Worm (Caenorhabditis elegans) whole organism, L4 larva: ENCODE data around the gene Y41C4A.11.
A peak's percentile ranks its signal among the peaks of the same experiment; 100 is the strongest.

Source experiments
- F10B5.3 ChIP-seq: sonication (generic microtip); optimal IDR thresholded peaks from 2 replicates; lab custom pipeline; 2016; ENCODE audit warnings: mild to moderate bottlenecking, missing genetic modification characterization, missing compliant biosample characterization
- F26F4.8 ChIP-seq: fragments of 200-800 bp; sonication (Bioruptor generic); conservative IDR thresholded peaks from 2 replicates; pipeline ENCODE4 v1.3.6; 2022; ENCODE audit warnings: missing genetic modification characterization, missing compliant biosample characterization
- F37D6.2 ChIP-seq: sonication (generic microtip); optimal IDR thresholded peaks from 2 replicates; lab custom pipeline; 2016; ENCODE audit warnings: mild to moderate bottlenecking, missing genetic modification characterization, missing compliant biosample characterization
- T20F7.1 ChIP-seq: fragments of 200-800 bp; sonication (Bioruptor generic); optimal IDR thresholded peaks from 2 replicates; lab custom pipeline; 2018; ENCODE audit warnings: mild to moderate bottlenecking, missing genetic modification characterization, missing compliant biosample characterization
- Y5F2A.4 ChIP-seq: fragments of 200-800 bp; sonication (Bioruptor generic); optimal IDR thresholded peaks from 2 replicates; lab custom pipeline; 2018; ENCODE audit warnings: mild to moderate bottlenecking, missing genetic modification characterization, missing compliant biosample characterization
- ZK337.2 ChIP-seq: fragments of 200-800 bp; sonication (Bioruptor generic); IDR thresholded peaks from 2 replicates; pipeline ENCODE4 v1.3.6; 2022; ENCODE audit warnings: missing genetic modification reagents, missing genetic modification characterization, missing compliant biosample characterization
- ZK546.5 ChIP-seq, 2 experiments: sonication (generic microtip); optimal IDR thresholded peaks; 2 replicates each; lab custom pipeline; 2017; ENCODE audit warnings: missing biosample characterization in 2 of 2, missing genetic modification characterization in 2 of 2
- aha-1 ChIP-seq: fragments of 150-350 bp; peaks from one replicate; lab custom pipeline; 2014; ENCODE audit warnings: missing biosample characterization, missing genetic modification characterization
- arid-1 ChIP-seq: fragments of 200-800 bp; sonication (Bioruptor generic); conservative IDR thresholded peaks from 2 replicates; pipeline ENCODE4 v1.3.6; 2022; ENCODE audit warnings: missing genetic modification reagents, missing genetic modification characterization, missing compliant biosample characterization
- ceh-28 ChIP-seq: fragments of 150-350 bp; optimal IDR thresholded peaks from 2 replicates; lab custom pipeline; 2014; ENCODE audit warnings: missing biosample characterization, missing genetic modification reagents, missing genetic modification characterization
- ceh-32 ChIP-seq: sonication (generic microtip); optimal IDR thresholded peaks from 2 replicates; lab custom pipeline; 2016; ENCODE audit warnings: mild to moderate bottlenecking, missing genetic modification characterization, missing compliant biosample characterization; ENCODE audit not compliant: poor library complexity
- ceh-44 ChIP-seq: fragments of 200-800 bp; sonication (Bioruptor generic); IDR thresholded peaks from 2 replicates; pipeline ENCODE4 v1.3.6; 2022; ENCODE audit warnings: missing genetic modification reagents, missing genetic modification characterization, missing compliant biosample characterization
- ceh-82 ChIP-seq: sonication (generic microtip); optimal IDR thresholded peaks from 2 replicates; lab custom pipeline; 2017; ENCODE audit warnings: missing biosample characterization, missing genetic modification characterization
- ctbp-1 ChIP-seq: fragments of 200-800 bp; sonication (Bioruptor generic); IDR thresholded peaks from 2 replicates; pipeline ENCODE4 v1.3.6; 2022; ENCODE audit warnings: missing genetic modification reagents, missing genetic modification characterization, missing compliant biosample characterization
- daf-16 ChIP-seq, 3 experiments: sonication (generic microtip); optimal IDR thresholded peaks; 2 replicates each; lab custom pipeline; 2016 to 2017; ENCODE audit warnings: missing genetic modification characterization in 3 of 3, missing genetic modification reagents in 3 of 3, mild to moderate bottlenecking in 2 of 3, missing compliant biosample characterization in 2 of 3, missing biosample characterization in 1 of 3, moderate library complexity in 1 of 3
- daf-19 ChIP-seq: fragments of 200-800 bp; sonication (Bioruptor generic); conservative IDR thresholded peaks from 2 replicates; pipeline ENCODE4 v1.3.6; 2022; ENCODE audit warnings: missing genetic modification characterization, missing compliant biosample characterization
- daf-8 ChIP-seq: fragments of 200-800 bp; sonication (Bioruptor generic); IDR thresholded peaks from 2 replicates; pipeline ENCODE4 v1.3.6; 2022; ENCODE audit warnings: missing genetic modification characterization, missing compliant biosample characterization
- dmd-6 ChIP-seq: fragments of 200-800 bp; sonication (Bioruptor generic); IDR thresholded peaks from 2 replicates; pipeline ENCODE4 v1.3.6; 2022; ENCODE audit warnings: missing genetic modification reagents, missing genetic modification characterization, missing compliant biosample characterization
- dpl-1 ChIP-seq: fragments of 150-350 bp; optimal IDR thresholded peaks from 2 replicates; lab custom pipeline; 2014; ENCODE audit warnings: missing biosample characterization, missing genetic modification reagents, missing genetic modification characterization
- egl-27 ChIP-seq: sonication (generic microtip); optimal IDR thresholded peaks from 3 replicates; lab custom pipeline; 2017; ENCODE audit warnings: missing biosample characterization, missing genetic modification reagents, missing genetic modification characterization
- gei-8 ChIP-seq: fragments of 200-800 bp; sonication (Bioruptor generic); optimal IDR thresholded peaks from 2 replicates; lab custom pipeline; 2018; ENCODE audit warnings: mild to moderate bottlenecking, missing genetic modification characterization, missing compliant biosample characterization
- hif-1 ChIP-seq, 2 experiments: sonication (generic microtip); optimal IDR thresholded peaks; 2 replicates each; lab custom pipeline; 2016 to 2017; ENCODE audit warnings: missing compliant biosample characterization in 2 of 2, missing genetic modification characterization in 2 of 2, missing genetic modification reagents in 2 of 2, missing genotype in 2 of 2, mild to moderate bottlenecking in 1 of 2
- hlh-11 ChIP-seq: fragments of 200-800 bp; sonication (Bioruptor generic); optimal IDR thresholded peaks from 2 replicates; lab custom pipeline; 2018; ENCODE audit warnings: mild to moderate bottlenecking, missing genetic modification characterization, missing compliant biosample characterization
- lim-7 ChIP-seq: fragments of 200-800 bp; sonication (Bioruptor generic); IDR thresholded peaks from 2 replicates; pipeline ENCODE4 v1.3.6; 2022; ENCODE audit warnings: missing genetic modification characterization, missing compliant biosample characterization
- lin-13 ChIP-seq: fragments of 150-350 bp; optimal IDR thresholded peaks from 2 replicates; lab custom pipeline; 2014; ENCODE audit warnings: missing biosample characterization, missing genetic modification reagents, missing genetic modification characterization
- lin-29 ChIP-seq: fragments of 200-800 bp; sonication (Bioruptor generic); IDR thresholded peaks from 2 replicates; pipeline ENCODE4 v1.3.6; 2022; ENCODE audit warnings: missing genetic modification reagents, missing genetic modification characterization, missing compliant biosample characterization
- lin-38 ChIP-seq: fragments of 200-800 bp; sonication (Bioruptor generic); IDR thresholded peaks from 2 replicates; pipeline ENCODE4 v1.3.6; 2022; ENCODE audit warnings: missing genetic modification reagents, missing genetic modification characterization, missing compliant biosample characterization
- madf-5 ChIP-seq, 2 experiments: fragments of 200-800 bp; sonication (Bioruptor generic); IDR thresholded peaks; 2 replicates each; pipeline ENCODE4 v1.3.6; 2022; ENCODE audit warnings: missing compliant biosample characterization in 2 of 2, missing genetic modification characterization in 2 of 2
- mdl-1 ChIP-seq, 2 experiments: fragments of 150-350 bp in 1 of 2; sonication (generic microtip) in 1 of 2; optimal IDR thresholded peaks; 2 replicates each; lab custom pipeline; 2014 to 2017; ENCODE audit warnings: missing biosample characterization in 2 of 2, missing genetic modification characterization in 2 of 2
- mep-1 ChIP-seq: fragments of 150-350 bp; sonication (generic microtip); optimal IDR thresholded peaks from 3 replicates; lab custom pipeline; 2014; ENCODE audit warnings: missing biosample characterization, missing genetic modification characterization
- mxl-3 ChIP-seq: fragments of 200-800 bp; sonication (Bioruptor generic); optimal IDR thresholded peaks from 2 replicates; lab custom pipeline; 2018; ENCODE audit warnings: mild to moderate bottlenecking, missing genetic modification characterization, missing compliant biosample characterization
- nhr-10 ChIP-seq: fragments of 150-350 bp; optimal IDR thresholded peaks from 2 replicates; lab custom pipeline; 2014; ENCODE audit warnings: missing biosample characterization, missing genetic modification characterization
- nhr-102 ChIP-seq: sonication (generic microtip); optimal IDR thresholded peaks from 2 replicates; lab custom pipeline; 2016; ENCODE audit warnings: mild to moderate bottlenecking, missing genetic modification characterization, moderate library complexity, missing compliant biosample characterization
- nhr-11 ChIP-seq: fragments of 150-350 bp; optimal IDR thresholded peaks from 2 replicates; lab custom pipeline; 2014; ENCODE audit warnings: missing biosample characterization, missing genetic modification characterization
- nhr-41 ChIP-seq: fragments of 200-800 bp; sonication (Bioruptor generic); IDR thresholded peaks from 2 replicates; pipeline ENCODE4 v1.3.6; 2022; ENCODE audit warnings: missing genetic modification reagents, missing genetic modification characterization, missing compliant biosample characterization
- nhr-42 ChIP-seq: fragments of 200-800 bp; sonication (Bioruptor generic); IDR thresholded peaks from 2 replicates; pipeline ENCODE4 v1.3.6; 2022; ENCODE audit warnings: missing genetic modification characterization, missing compliant biosample characterization
- nhr-6 ChIP-seq: fragments of 150-350 bp; optimal IDR thresholded peaks from 2 replicates; lab custom pipeline; 2014; ENCODE audit warnings: missing biosample characterization, missing genetic modification characterization
- nhr-76 ChIP-seq: fragments of 150-350 bp; optimal IDR thresholded peaks from 2 replicates; lab custom pipeline; 2014; ENCODE audit warnings: missing biosample characterization, missing genetic modification characterization
- nhr-77 ChIP-seq: fragments of 150-350 bp; optimal IDR thresholded peaks from 2 replicates; lab custom pipeline; 2014; ENCODE audit warnings: missing biosample characterization, missing genetic modification characterization
- pha-4 ChIP-seq, 2 experiments: fragments of 150-350 bp in 1 of 2; fragments of 200-800 bp in 1 of 2; sonication (Bioruptor generic) in 1 of 2; IDR thresholded peaks in 1 of 2; optimal IDR thresholded peaks in 1 of 2; 2 replicates each; pipeline versions ENCODE4 v1.3.6 to Lab custom; 2014 to 2022; ENCODE audit warnings: missing genetic modification characterization in 2 of 2, missing genetic modification reagents in 2 of 2, missing biosample characterization in 1 of 2, missing compliant biosample characterization in 1 of 2
- php-3 ChIP-seq: fragments of 200-800 bp; sonication (Bioruptor generic); IDR thresholded peaks from 2 replicates; pipeline ENCODE4 v1.3.6; 2022; ENCODE audit warnings: missing genetic modification reagents, missing genetic modification characterization, missing compliant biosample characterization
- saeg-2 ChIP-seq: fragments of 200-800 bp; sonication (Bioruptor generic); IDR thresholded peaks from 2 replicates; pipeline ENCODE4 v1.3.6; 2022; ENCODE audit warnings: missing genetic modification reagents, missing genetic modification characterization, missing compliant biosample characterization
- skn-1 ChIP-seq: fragments of 150-350 bp; optimal IDR thresholded peaks from 2 replicates; lab custom pipeline; 2014; ENCODE audit warnings: missing biosample characterization, missing genetic modification characterization
- unc-130 ChIP-seq: sonication (generic microtip); optimal IDR thresholded peaks from 2 replicates; lab custom pipeline; 2016; ENCODE audit warnings: missing genetic modification reagents, missing genetic modification characterization, missing compliant biosample characterization
- unc-39 ChIP-seq: sonication (generic microtip); optimal IDR thresholded peaks from 2 replicates; lab custom pipeline; 2017; ENCODE audit warnings: missing biosample characterization, missing genetic modification characterization
- unc-62 ChIP-seq, 3 experiments: fragments of 150-350 bp in 1 of 3; sonication (generic microtip); optimal IDR thresholded peaks in 2 of 3; peaks in 1 of 3; 1 replicate in 1 of 3; 2 replicates in 2 of 3; lab custom pipeline; 2014 to 2017; ENCODE audit warnings: missing biosample characterization in 3 of 3, missing genetic modification characterization in 3 of 3, missing genetic modification reagents in 3 of 3, missing genotype in 1 of 3
- zag-1 ChIP-seq: fragments of 150-350 bp; optimal IDR thresholded peaks from 2 replicates; lab custom pipeline; 2014; ENCODE audit warnings: missing biosample characterization, missing genetic modification characterization
- zfp-2 ChIP-seq: sonication (generic microtip); optimal IDR thresholded peaks from 2 replicates; lab custom pipeline; 2016; ENCODE audit warnings: mild to moderate bottlenecking, missing genetic modification characterization, missing compliant biosample characterization
- zip-2 ChIP-seq: fragments of 150-350 bp; optimal IDR thresholded peaks from 2 replicates; lab custom pipeline; 2014; ENCODE audit warnings: missing biosample characterization, missing genetic modification characterization
- ztf-11 ChIP-seq: fragments of 150-350 bp; optimal IDR thresholded peaks from 2 replicates; lab custom pipeline; 2014; ENCODE audit warnings: missing biosample characterization, missing genetic modification characterization
- ztf-7 ChIP-seq: fragments of 150-350 bp; optimal IDR thresholded peaks from 2 replicates; lab custom pipeline; 2014; ENCODE audit warnings: missing biosample characterization, missing genetic modification characterization

The Y41C4A.11 gene

ce11 chrIII:11684770-11685169, 34.9 kb upstream of the Y41C4A.11 start:
- TF ChIP-seq F37D6.2 (no peak), mep-1 (peak; percentile 15), nhr-102 (peak; percentile 9), daf-19 (GFP tag; lab: Robert Waterston, UW) (no peak), daf-16 (GFP tag; optimal IDR thresholded peaks at IDR 0.05; lab: Kevin White, UChicago) (no peak), daf-16 (tag; optimal IDR thresholded peaks at IDR 0.05; lab: Kevin White, UChicago) (peak; percentile 92), ZK337.2 (no peak), unc-62 (GFP tag; optimal IDR thresholded peaks at IDR 0.05 in 1 of 2; lab: Kevin White, UChicago) (no peak), unc-62 (tag; optimal IDR thresholded peaks at IDR 0.05; lab: Kevin White, UChicago) (no peak), hlh-11 (tag; lab: Kevin White, UChicago) (peak; percentile 85), unc-130 (no peak), php-3 (0 out of 2 replicates have a peak, but pooled peaks have one; percentile 40), zag-1 (tag; lab: Kevin White, UChicago) (no peak), gei-8 (GFP tag; lab: Kevin White, UChicago) (no peak), F26F4.8 (no peak), zip-2 (tag; lab: Kevin White, UChicago) (no peak), ceh-82 (tag; lab: Kevin White, UChicago) (no peak), nhr-42 (GFP tag; lab: Robert Waterston, UW) (no peak), arid-1 (GFP tag; lab: Robert Waterston, UW) (no peak), Y5F2A.4 (no peak), ztf-7 (tag; lab: Kevin White, UChicago) (no peak), nhr-76 (no peak), madf-5 (GFP tag; IDR thresholded peaks at IDR 0.05; lab: Robert Waterston, UW) (no peak), nhr-6 (tag; lab: Kevin White, UChicago) (no peak), skn-1 (tag; lab: Kevin White, UChicago) (no peak), nhr-41 (GFP tag; lab: Robert Waterston, UW) (no peak), ctbp-1 (GFP tag; lab: Robert Waterston, UW) (no peak), daf-8 (GFP tag; lab: Robert Waterston, UW) (no peak), lin-38 (no peak), hif-1 (tag; optimal IDR thresholded peaks at IDR 0.05; lab: Kevin White, UChicago) (peak in 1 of 2 experiments; percentile 20), lim-7 (no peak), lin-29 (no peak), nhr-10 (tag; lab: Kevin White, UChicago) (no peak), F10B5.3 (no peak), ceh-44 (GFP tag; lab: Robert Waterston, UW) (no peak), egl-27 (tag; lab: Kevin White, UChicago) (no peak), lin-13 (GFP tag; lab: Kevin White, UChicago) (no peak), ztf-11 (tag; lab: Kevin White, UChicago) (no peak), dmd-6 (GFP tag; lab: Robert Waterston, UW) (peak; percentile 85), aha-1 (tag; lab: Kevin White, UChicago) (no peak), saeg-2 (GFP tag; lab: Robert Waterston, UW) (no peak), ceh-28 (tag; lab: Kevin White, UChicago) (no peak), ZK546.5 (tag; optimal IDR thresholded peaks at IDR 0.05; lab: Kevin White, UChicago) (no peak), nhr-77 (tag; lab: Kevin White, UChicago) (peak; percentile 42), zfp-2 (tag; lab: Kevin White, UChicago) (no peak), unc-39 (tag; lab: Kevin White, UChicago) (no peak), mxl-3 (GFP tag; lab: Kevin White, UChicago) (no peak), ceh-32 (no peak), mdl-1 (tag; optimal IDR thresholded peaks at IDR 0.05; lab: Kevin White, UChicago) (peak in 1 of 2 experiments; percentile 25), dpl-1 (GFP tag; lab: Kevin White, UChicago) (peak; percentile 8), nhr-11 (no peak), T20F7.1 (GFP tag; lab: Kevin White, UChicago) (no peak), pha-4 (GFP tag; IDR thresholded peaks at IDR 0.05; lab: Robert Waterston, UW) (no peak), pha-4 (tag; optimal IDR thresholded peaks at IDR 0.05; lab: Kevin White, UChicago) (no peak)
